Worm (Caenorhabditis elegans): Measurements from ENCODE around the gene scl-2.
A peak's percentile ranks its signal among the peaks of the same experiment; 100 is the strongest.

DNA sequence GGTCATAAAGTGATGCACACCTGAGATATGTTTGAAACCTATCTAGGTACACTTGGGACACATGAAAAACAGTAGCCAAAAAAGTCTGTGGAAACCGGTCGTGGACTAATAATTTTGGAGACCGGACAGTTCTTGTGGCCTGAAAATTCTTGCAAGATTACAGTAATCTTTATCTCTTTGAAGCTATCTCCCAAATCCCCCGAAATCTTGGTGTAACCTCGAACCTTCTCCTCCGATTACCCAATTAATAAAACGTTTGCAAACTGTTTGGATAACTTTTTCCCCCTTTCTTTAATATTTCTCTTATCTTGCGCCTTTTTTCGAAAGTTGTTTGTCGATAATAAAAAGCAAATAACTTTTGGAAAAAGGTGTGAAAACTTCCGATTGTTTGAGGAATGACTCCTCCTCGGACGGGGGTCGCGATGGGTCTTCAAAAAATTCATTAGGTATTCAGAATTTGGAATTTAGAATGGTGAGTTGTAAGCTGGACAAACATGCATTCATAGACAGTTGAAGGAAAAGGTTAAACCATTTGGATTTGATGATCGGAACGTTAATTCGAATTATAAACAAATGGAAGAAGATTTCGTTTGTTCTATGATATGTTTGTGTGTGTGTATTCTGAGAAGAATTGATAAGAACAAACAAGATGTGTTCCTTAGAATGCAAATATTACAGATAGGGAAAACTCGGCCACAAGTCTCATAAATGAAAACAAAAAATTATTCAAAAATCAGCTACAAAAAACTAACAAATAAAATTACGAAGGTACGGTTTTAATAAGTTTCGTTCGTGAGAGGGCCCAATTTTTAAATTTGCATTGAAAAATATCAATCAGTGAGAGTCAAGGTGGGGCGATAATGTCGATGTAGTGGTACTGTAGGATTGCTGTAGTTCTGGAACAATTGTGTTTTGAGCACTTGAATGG, 25.6 kb downstream of the scl-2 start:
- TF ChIP-seq nhr-76 (tag; optimal IDR thresholded peaks at IDR 0.05) (no peak), unc-39 (tag; optimal IDR thresholded peaks at IDR 0.05) (no peak), lin-15B (tag; optimal IDR thresholded peaks at IDR 0.05) (no peak), egl-5 (tag; optimal IDR thresholded peaks at IDR 0.05) (no peak), ceh-82 (tag; optimal IDR thresholded peaks at IDR 0.05) (no peak), elt-1 (tag; optimal IDR thresholded peaks at IDR 0.05) (no peak), ama-1 (optimal IDR thresholded peaks at IDR 0.05) (peak; percentile 86), lsy-12 (tag; optimal IDR thresholded peaks at IDR 0.05) (peak; percentile 45), nhr-11 (tag; optimal IDR thresholded peaks at IDR 0.05) (no peak), snpc-4 (tag; optimal IDR thresholded peaks at IDR 0.05) (no peak), lin-39 (tag; optimal IDR thresholded peaks at IDR 0.05) (no peak)

Data from whole organism, L3 larva.